Worm (Caenorhabditis elegans) whole organism, L1 larva: ENCODE data around the gene frpr-1.

Experiments used
- C16A3.4 ChIP-seq: fragments of 150-350 bp; optimal IDR thresholded peaks from 2 replicates; lab custom pipeline; 2014; ENCODE audit warnings: missing biosample characterization, missing genetic modification characterization
- Y116A8C.19 ChIP-seq: sonication (generic microtip); optimal IDR thresholded peaks from 2 replicates; lab custom pipeline; 2016; ENCODE audit warnings: missing compliant biosample characterization, missing genetic modification characterization, borderline replicate concordance
- aly-2 ChIP-seq: fragments of 150-350 bp; optimal IDR thresholded peaks from 2 replicates; lab custom pipeline; 2014; ENCODE audit warnings: missing biosample characterization, missing genetic modification characterization
- ama-1 ChIP-seq: fragments of 150-350 bp; optimal IDR thresholded peaks from 2 replicates; lab custom pipeline; 2014
- blmp-1 ChIP-seq: fragments of 150-350 bp; optimal IDR thresholded peaks from 2 replicates; lab custom pipeline; 2014; ENCODE audit warnings: missing biosample characterization, missing genetic modification characterization
- ceh-8 ChIP-seq: fragments of 200-800 bp; sonication (Bioruptor generic); optimal IDR thresholded peaks from 2 replicates; lab custom pipeline; 2018; ENCODE audit warnings: mild to moderate bottlenecking, missing genetic modification characterization, moderate library complexity, missing compliant biosample characterization
- ceh-82 ChIP-seq, 3 experiments: fragments of 150-350 bp in 1 of 3; sonication (generic microtip) in 2 of 3; optimal IDR thresholded peaks; 2 replicates each; lab custom pipeline; 2014 to 2017; ENCODE audit warnings: missing biosample characterization in 3 of 3, missing genetic modification characterization in 3 of 3
- ceh-90 ChIP-seq: sonication (generic microtip); optimal IDR thresholded peaks from 2 replicates; lab custom pipeline; 2016; ENCODE audit warnings: missing genetic modification characterization, missing compliant biosample characterization
- dsc-1 ChIP-seq: sonication (generic microtip); optimal IDR thresholded peaks from 2 replicates; lab custom pipeline; 2016; ENCODE audit warnings: mild to moderate bottlenecking, missing genetic modification characterization, missing compliant biosample characterization
- elt-2 ChIP-seq: sonication (generic microtip); optimal IDR thresholded peaks from 2 replicates; lab custom pipeline; 2016; ENCODE audit warnings: missing genetic modification characterization, mild to moderate bottlenecking, inconsistent platforms, missing compliant biosample characterization, missing genetic modification reagents
- elt-3 ChIP-seq, 6 experiments: fragments of 150-350 bp in 1 of 6; sonication (generic microtip); optimal IDR thresholded peaks; 2 replicates each; lab custom pipeline; 2017 to 2018; ENCODE audit warnings: missing biosample characterization in 6 of 6, missing genetic modification characterization in 6 of 6, inconsistent platforms in 1 of 6
- fkh-10 ChIP-seq: sonication (generic microtip); optimal IDR thresholded peaks from 2 replicates; lab custom pipeline; 2017; ENCODE audit warnings: missing biosample characterization, missing genetic modification reagents, missing genetic modification characterization
- fkh-8 ChIP-seq: sonication (generic microtip); optimal IDR thresholded peaks from 2 replicates; lab custom pipeline; 2016; ENCODE audit warnings: mild to moderate bottlenecking, missing genetic modification characterization, missing compliant biosample characterization
- hpl-2 ChIP-seq: fragments of 150-350 bp; optimal IDR thresholded peaks from 2 replicates; lab custom pipeline; 2014; ENCODE audit warnings: missing biosample characterization, missing genetic modification reagents, missing genetic modification characterization
- lin-14 ChIP-seq: fragments of 200-800 bp; sonication (Bioruptor generic); optimal IDR thresholded peaks from 2 replicates; lab custom pipeline; 2018; ENCODE audit warnings: mild to moderate bottlenecking, missing genetic modification characterization, moderate library complexity, missing compliant biosample characterization
- lin-15B ChIP-seq: fragments of 150-350 bp; sonication (generic microtip); optimal IDR thresholded peaks from 3 replicates; lab custom pipeline; 2014; ENCODE audit warnings: missing biosample characterization, missing genetic modification characterization
- lin-35 ChIP-seq, 2 experiments: fragments of 150-350 bp; optimal IDR thresholded peaks; 2 replicates each; lab custom pipeline; 2014; ENCODE audit warnings: missing biosample characterization in 2 of 2, missing genetic modification characterization in 2 of 2, missing genetic modification reagents in 2 of 2
- lsy-2 ChIP-seq, 2 experiments: fragments of 150-350 bp; optimal IDR thresholded peaks; 2 replicates each; lab custom pipeline; 2014; ENCODE audit warnings: missing biosample characterization in 2 of 2, missing genetic modification characterization in 2 of 2
- mdl-1 ChIP-seq, 2 experiments: fragments of 150-350 bp; optimal IDR thresholded peaks; 2 replicates each; lab custom pipeline; 2014 to 2017; ENCODE audit warnings: missing biosample characterization in 2 of 2, missing genetic modification characterization in 2 of 2, inconsistent platforms in 1 of 2
- mep-1 ChIP-seq: fragments of 150-350 bp; optimal IDR thresholded peaks from 2 replicates; lab custom pipeline; 2014; ENCODE audit warnings: missing biosample characterization, missing genetic modification characterization
- nhr-11 ChIP-seq: fragments of 150-350 bp; optimal IDR thresholded peaks from 2 replicates; lab custom pipeline; 2014; ENCODE audit warnings: missing biosample characterization, missing genetic modification characterization
- nhr-19 ChIP-seq: fragments of 200-800 bp; sonication (Bioruptor generic); conservative IDR thresholded peaks from 2 replicates; pipeline ENCODE4 v1.3.6; 2022; ENCODE audit warnings: missing genetic modification characterization, missing compliant biosample characterization
- nhr-20 ChIP-seq: sonication (generic microtip); optimal IDR thresholded peaks from 2 replicates; lab custom pipeline; 2016; ENCODE audit warnings: mild to moderate bottlenecking, missing genetic modification characterization, missing compliant biosample characterization
- nhr-47 ChIP-seq: sonication (generic microtip); optimal IDR thresholded peaks from 2 replicates; lab custom pipeline; 2016; ENCODE audit warnings: mild to moderate bottlenecking, missing genetic modification characterization, moderate library complexity, missing compliant biosample characterization
- nhr-71 ChIP-seq: sonication (generic microtip); optimal IDR thresholded peaks from 2 replicates; lab custom pipeline; 2016; ENCODE audit warnings: mild to moderate bottlenecking, missing genetic modification characterization, moderate library complexity, missing compliant biosample characterization
- nhr-84 ChIP-seq: sonication (generic microtip); optimal IDR thresholded peaks from 2 replicates; lab custom pipeline; 2017; ENCODE audit warnings: missing biosample characterization, missing genetic modification characterization
- nhr-85 ChIP-seq: sonication (generic microtip); peaks from one replicate; lab custom pipeline; 2016; ENCODE audit warnings: missing genetic modification characterization, inconsistent platforms, missing compliant biosample characterization
- pax-3 ChIP-seq: fragments of 200-800 bp; sonication (Bioruptor generic); optimal IDR thresholded peaks from 2 replicates; lab custom pipeline; 2018; ENCODE audit warnings: mild to moderate bottlenecking, missing genetic modification characterization, moderate library complexity, missing compliant biosample characterization
- rnt-1 ChIP-seq: sonication (generic microtip); optimal IDR thresholded peaks from 2 replicates; lab custom pipeline; 2016; ENCODE audit warnings: mild to moderate bottlenecking, missing genetic modification characterization, moderate library complexity, missing compliant biosample characterization
- skn-1 ChIP-seq: fragments of 150-350 bp; optimal IDR thresholded peaks from 2 replicates; lab custom pipeline; 2014; ENCODE audit warnings: missing biosample characterization, missing genetic modification characterization
- snu-23 ChIP-seq: sonication (generic microtip); optimal IDR thresholded peaks from 2 replicates; lab custom pipeline; 2016; ENCODE audit warnings: missing genetic modification characterization, missing compliant biosample characterization
- sox-4 ChIP-seq: sonication (generic microtip); optimal IDR thresholded peaks from 2 replicates; lab custom pipeline; 2016; ENCODE audit warnings: missing genetic modification characterization, missing compliant biosample characterization
- swsn-7 ChIP-seq: sonication (generic microtip); optimal IDR thresholded peaks from 2 replicates; lab custom pipeline; 2016; ENCODE audit warnings: missing genetic modification characterization, missing compliant biosample characterization
- tbx-2 ChIP-seq: sonication (generic microtip); optimal IDR thresholded peaks from 2 replicates; lab custom pipeline; 2016; ENCODE audit warnings: missing genetic modification characterization, missing compliant biosample characterization
- unc-30 ChIP-seq: sonication (generic microtip); optimal IDR thresholded peaks from 2 replicates; lab custom pipeline; 2017; ENCODE audit warnings: missing biosample characterization, missing genetic modification characterization
- unc-98 ChIP-seq: fragments of 200-800 bp; sonication (Bioruptor generic); IDR thresholded peaks from 2 replicates; pipeline ENCODE4 v1.3.6; 2022; ENCODE audit warnings: missing genetic modification characterization, missing compliant biosample characterization
- vab-15 ChIP-seq: sonication (generic microtip); optimal IDR thresholded peaks from 2 replicates; lab custom pipeline; 2017; ENCODE audit warnings: missing genotype, mild to moderate bottlenecking, missing genetic modification characterization, missing compliant biosample characterization
- xbp-1 ChIP-seq: sonication (generic microtip); optimal IDR thresholded peaks from 2 replicates; lab custom pipeline; 2016; ENCODE audit warnings: missing genetic modification characterization, missing compliant biosample characterization
- ztf-4 ChIP-seq: fragments of 150-350 bp; optimal IDR thresholded peaks from 2 replicates; lab custom pipeline; 2014; ENCODE audit warnings: missing biosample characterization, missing genetic modification characterization

frpr-1 gene

DNA sequence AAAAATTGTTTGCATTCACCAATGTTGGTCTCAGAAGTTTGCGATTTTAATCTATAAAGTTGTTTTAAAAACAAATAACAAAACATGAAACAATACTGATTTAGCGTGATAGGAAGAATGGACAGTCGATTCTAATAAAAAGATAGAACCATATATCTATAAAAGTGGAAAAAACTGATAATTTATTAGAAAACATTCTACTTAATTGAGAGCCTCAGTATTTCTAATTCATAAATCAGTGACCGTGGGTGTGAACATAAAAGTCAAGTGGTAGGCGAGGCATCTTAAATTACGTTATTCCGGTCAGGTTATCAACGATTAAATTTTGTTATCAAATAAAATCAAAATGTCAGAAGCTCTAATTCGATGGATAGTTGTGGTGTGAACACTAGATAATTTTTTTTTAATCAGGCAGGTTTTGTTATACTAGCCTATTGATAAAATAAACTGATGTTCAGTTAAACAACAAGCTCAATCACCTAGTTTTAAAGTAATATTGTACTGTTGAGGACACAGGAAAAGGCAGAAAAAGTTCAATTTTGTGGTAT is 30.6 kb downstream of the frpr-1 start, which contains the start of gene catp-5:
Gene catp-5, minus strand, starts transcription at position 51 of the 548 bp plus-strand sequence.
- no peak for TF ChIP-seq pax-3
- no peak for TF ChIP-seq blmp-1
- TF ChIP-seq elt-2 (tag; lab: Kevin White, UChicago), result peak; percentile 1

DNA sequence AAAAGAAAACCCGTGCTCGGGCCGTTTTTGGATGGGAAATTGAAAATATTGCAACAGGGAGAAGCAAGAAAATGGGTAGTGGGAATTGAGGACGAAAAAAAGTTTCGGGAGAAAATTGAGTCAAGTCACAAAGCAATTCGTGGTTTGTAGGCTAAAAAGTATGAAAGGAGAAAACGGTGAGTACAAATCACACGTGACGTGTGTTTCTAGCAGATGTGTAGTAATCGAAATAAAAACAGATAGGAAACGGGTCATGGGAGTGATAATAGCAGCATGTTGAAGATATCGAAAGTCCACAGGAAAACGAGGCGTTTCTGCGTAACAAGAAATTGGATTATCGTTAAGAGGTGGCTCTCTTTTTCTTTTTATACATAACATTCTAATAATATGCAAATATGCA is 39.5 kb downstream of the frpr-1 start:
- peak; percentile 14 to 52 for TF ChIP-seq lsy-2 (tag; optimal IDR thresholded peaks at IDR 0.05; lab: Kevin White, UChicago)
- no peak for TF ChIP-seq unc-30 (tag; lab: Kevin White, UChicago)
- peak; percentile 73 for TF ChIP-seq nhr-85 (tag; lab: Kevin White, UChicago)
- peak; percentile 88 for TF ChIP-seq fkh-8
- peak in 1 of 2 experiments; percentile 37 for TF ChIP-seq mdl-1 (tag; optimal IDR thresholded peaks at IDR 0.05; lab: Kevin White, UChicago)
- no peak for TF ChIP-seq hpl-2 (GFP tag; lab: Kevin White, UChicago)
- no peak for TF ChIP-seq unc-98 (GFP tag; lab: Robert Waterston, UW)
- no peak for TF ChIP-seq ceh-8 (GFP tag; lab: Kevin White, UChicago)
- TF ChIP-seq nhr-47 (tag; lab: Kevin White, UChicago), result peak; percentile 68
- peak; percentile 41 for TF ChIP-seq tbx-2 (tag; lab: Kevin White, UChicago)
- TF ChIP-seq ceh-82 (tag; optimal IDR thresholded peaks at IDR 0.05; lab: Kevin White, UChicago), result peak in 1 of 3 experiments; percentile 7
- peak; percentile 8 for TF ChIP-seq elt-2 (tag; lab: Kevin White, UChicago)
- peak; percentile 68 for TF ChIP-seq pax-3
- no peak for TF ChIP-seq lin-15B (tag; lab: Kevin White, UChicago)
- TF ChIP-seq lin-14, result peak; percentile 69
- no peak for TF ChIP-seq nhr-84 (tag; lab: Kevin White, UChicago)
- no peak for TF ChIP-seq skn-1 (tag; lab: Kevin White, UChicago)
- no peak for TF ChIP-seq ama-1 (lab: Kevin White, UChicago)
- TF ChIP-seq ztf-4, result peak; percentile 20
- peak; percentile 44 for TF ChIP-seq fkh-10
- peak in 4 of 6 experiments; percentile 16 to 60 (median 26) for TF ChIP-seq elt-3 (tag; optimal IDR thresholded peaks at IDR 0.05; lab: Kevin White, UChicago)
- peak; percentile 81 for TF ChIP-seq nhr-71 (tag; lab: Kevin White, UChicago)
- no peak for TF ChIP-seq aly-2 (tag; lab: Kevin White, UChicago)
- TF ChIP-seq xbp-1 (tag; lab: Kevin White, UChicago), result peak; percentile 17
- peak; percentile 38 for TF ChIP-seq nhr-19 (GFP tag; lab: Robert Waterston, UW)
- no peak for TF ChIP-seq C16A3.4 (tag; lab: Kevin White, UChicago)
- TF ChIP-seq rnt-1 (tag; lab: Kevin White, UChicago), result peak; percentile 11
- TF ChIP-seq ceh-90 (tag; lab: Kevin White, UChicago), result no peak
- peak; percentile 8 for TF ChIP-seq mep-1 (tag; lab: Kevin White, UChicago)
- peak; percentile 81 for TF ChIP-seq sox-4 (tag; lab: Kevin White, UChicago)
- peak in 1 of 2 experiments; percentile 49 for TF ChIP-seq lin-35 (GFP tag; optimal IDR thresholded peaks at IDR 0.05; lab: Kevin White, UChicago)
- peak; percentile 19 for TF ChIP-seq vab-15 (tag; lab: Kevin White, UChicago)
- peak; percentile 51 for TF ChIP-seq snu-23 (GFP tag; lab: Kevin White, UChicago)
- TF ChIP-seq nhr-20, result peak; percentile 73
- TF ChIP-seq swsn-7 (tag; lab: Kevin White, UChicago), result peak; percentile 1
- TF ChIP-seq dsc-1 (tag; lab: Kevin White, UChicago), result peak; percentile 89
- peak; percentile 31 for TF ChIP-seq nhr-11 (tag; lab: Kevin White, UChicago)
- peak; percentile 71 for TF ChIP-seq blmp-1
- no peak for TF ChIP-seq Y116A8C.19 (tag; lab: Kevin White, UChicago)
